Fruit fly (Drosophila melanogaster) Kc167 (cell line): ENCODE results near the gene CG9095.

ENCODE experiments used
- Myc ChIP-seq: fragments of >200 bp; optimal IDR thresholded peaks from 2 replicates; lab custom pipeline; 2017; ENCODE audit warnings: missing external identifiers
- h ChIP-seq: fragments of >200 bp; optimal IDR thresholded peaks from 3 replicates; lab custom pipeline; 2018; ENCODE audit warnings: missing external identifiers
- psq ChIP-seq: fragments of >200 bp; optimal IDR thresholded peaks from 2 replicates; lab custom pipeline; 2017; ENCODE audit warnings: missing external identifiers
- ttk ChIP-seq: sonication (Bioruptor generic); optimal IDR thresholded peaks from 2 replicates; lab custom pipeline; 2017; ENCODE audit warnings: missing external identifiers

DNA sequence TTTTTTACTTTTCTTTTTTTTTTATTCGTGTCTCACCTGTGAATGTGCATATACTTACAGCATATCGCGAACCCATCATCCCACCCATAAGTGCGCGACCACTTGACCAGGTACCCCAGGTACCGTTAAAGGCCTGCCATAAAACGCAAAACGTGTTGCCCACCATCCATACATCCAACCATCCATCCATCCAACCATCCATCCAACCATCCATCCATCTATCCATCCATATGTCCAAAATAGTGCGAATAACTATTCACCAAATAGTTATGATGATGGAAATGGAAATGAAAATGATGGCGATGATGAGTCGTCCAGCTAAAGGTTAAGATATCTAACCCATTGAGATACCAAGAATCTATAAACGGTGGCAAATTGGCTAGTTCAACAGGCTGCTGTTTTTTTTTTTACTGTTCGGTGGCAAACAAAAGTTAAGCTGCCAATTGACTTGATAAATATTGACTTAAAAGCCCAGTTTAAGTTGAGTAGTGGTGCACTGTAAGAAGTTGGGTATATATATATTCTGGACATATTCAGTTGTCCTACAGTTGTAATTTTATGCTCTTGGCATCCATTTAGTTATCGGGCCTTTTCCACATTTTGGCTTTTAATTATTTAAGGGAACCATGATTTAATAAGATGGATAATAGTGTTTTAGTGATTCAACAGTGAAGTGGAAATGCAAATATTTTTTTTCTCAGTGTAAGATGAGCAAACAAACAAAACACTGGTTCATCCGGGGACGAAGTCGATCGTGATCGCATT, 35.0 kb downstream of the CG9095 start:
- TF ChIP-seq Myc (lab: Kevin White, UChicago) (no peak), h (lab: Kevin White, UChicago) (no peak), psq (lab: Kevin White, UChicago) (no peak), ttk (lab: Kevin White, UChicago) (no peak)
